Fruit fly (Drosophila melanogaster) S2 (cell line): ENCODE data around the gene CG5126.

ENCODE experiments used
- CG8478 ChIP-seq: fragments of >200 bp; optimal IDR thresholded peaks from 2 replicates; lab custom pipeline; 2018
- CTCF ChIP-seq, 2 experiments: fragments of >200 bp; optimal IDR thresholded peaks; 2 replicates each; lab custom pipeline; 2018

DNA sequence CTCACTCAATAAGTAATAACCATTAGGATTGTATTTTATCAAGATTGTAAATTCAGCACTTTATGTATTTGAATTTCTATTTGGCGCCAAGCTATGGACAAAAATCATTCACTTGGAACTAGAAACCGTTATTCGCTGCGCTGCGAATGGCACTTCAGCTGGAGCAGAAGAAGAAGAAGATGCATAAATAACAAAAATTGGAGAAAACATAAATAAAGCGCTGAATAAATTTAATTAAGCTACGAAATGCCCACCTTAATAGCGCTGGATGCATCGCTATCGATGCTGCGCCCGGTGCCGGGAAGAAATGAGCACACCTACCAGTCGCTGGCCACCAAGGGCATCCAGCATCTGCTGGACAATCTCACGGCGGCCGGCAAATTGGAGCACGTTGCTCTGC is 19.5 kb downstream of the CG5126 start, which contains the start of gene IntS14:
- TF ChIP-seq CG8478 (lab: Kevin White, UChicago) (no peak), CTCF (optimal IDR thresholded peaks at IDR 0.05; lab: Kevin White, UChicago) (no peak)
